Worm (Caenorhabditis elegans) whole organism, L4/young adult: ENCODE results near the gene nhr-17.
A peak's percentile ranks its signal among the peaks of the same experiment; 100 is the strongest.

Experiments
- W03F9.2 ChIP-seq: fragments of 150-350 bp; optimal IDR thresholded peaks from 2 replicates; lab custom pipeline; 2014; ENCODE audit warnings: missing biosample characterization, missing genetic modification characterization
- dao-5 ChIP-seq: sonication (generic microtip); optimal IDR thresholded peaks from 2 replicates; lab custom pipeline; 2016; ENCODE audit warnings: missing genotype, missing genetic modification characterization, moderate library complexity, missing compliant biosample characterization

ce11 chrX:12670385-12670784 is 2.7 kb upstream of the nhr-17 start:
- TF ChIP-seq W03F9.2 (tag; lab: Kevin White, UChicago) (peak; percentile 31), dao-5 (no peak)
